Worm (Caenorhabditis elegans) whole organism, late embryonic: ENCODE results near the gene hil-7.

Experiments used
- K02D7.2 ChIP-seq: sonication (generic microtip); optimal IDR thresholded peaks from 2 replicates; lab custom pipeline; 2017; ENCODE audit warnings: mild to moderate bottlenecking, missing genetic modification characterization, missing compliant biosample characterization
- T23F11.4 ChIP-seq: fragments of 200-800 bp; sonication (Bioruptor generic); optimal IDR thresholded peaks from 2 replicates; lab custom pipeline; 2018; ENCODE audit warnings: mild to moderate bottlenecking, missing genetic modification characterization, missing compliant biosample characterization
- Y22D7AL.16 ChIP-seq: sonication (generic microtip); optimal IDR thresholded peaks from 2 replicates; lab custom pipeline; 2016; ENCODE audit warnings: missing genetic modification characterization, missing compliant biosample characterization
- ceh-18 ChIP-seq: sonication (generic microtip); optimal IDR thresholded peaks from 2 replicates; lab custom pipeline; 2016; ENCODE audit warnings: missing genetic modification characterization, missing compliant biosample characterization
- ceh-19 ChIP-seq: fragments of 200-800 bp; sonication (Bioruptor generic); optimal IDR thresholded peaks from 2 replicates; lab custom pipeline; 2018; ENCODE audit warnings: mild to moderate bottlenecking, missing genetic modification characterization, missing compliant biosample characterization
- ceh-2 ChIP-seq: sonication (generic microtip); optimal IDR thresholded peaks from 2 replicates; lab custom pipeline; 2016; ENCODE audit warnings: missing genotype, missing genetic modification characterization, missing compliant biosample characterization
- ceh-22 ChIP-seq: sonication (generic microtip); optimal IDR thresholded peaks from 2 replicates; lab custom pipeline; 2017; ENCODE audit warnings: missing biosample characterization, missing genetic modification characterization
- ceh-24 ChIP-seq: sonication (generic microtip); optimal IDR thresholded peaks from 2 replicates; lab custom pipeline; 2016; ENCODE audit warnings: mild to moderate bottlenecking, missing genetic modification characterization, missing compliant biosample characterization
- ceh-30 ChIP-seq: fragments of 150-350 bp; optimal IDR thresholded peaks from 2 replicates; lab custom pipeline; 2014; ENCODE audit warnings: missing biosample characterization, missing genetic modification characterization
- ceh-31 ChIP-seq: sonication (generic microtip); optimal IDR thresholded peaks from 2 replicates; lab custom pipeline; 2016; ENCODE audit warnings: missing genetic modification characterization, missing compliant biosample characterization
- ceh-48 ChIP-seq: sonication (generic microtip); optimal IDR thresholded peaks from 2 replicates; lab custom pipeline; 2016; ENCODE audit warnings: missing genetic modification characterization, inconsistent platforms, missing compliant biosample characterization
- ceh-6 ChIP-seq: fragments of 200-800 bp; sonication (Bioruptor generic); optimal IDR thresholded peaks from 2 replicates; lab custom pipeline; 2018; ENCODE audit warnings: mild to moderate bottlenecking, missing genetic modification characterization, missing compliant biosample characterization
- che-1 ChIP-seq: sonication (generic microtip); optimal IDR thresholded peaks from 2 replicates; lab custom pipeline; 2016; ENCODE audit warnings: mild to moderate bottlenecking, missing genetic modification characterization, missing compliant biosample characterization
- dmd-4 ChIP-seq: sonication (generic microtip); optimal IDR thresholded peaks from 2 replicates; lab custom pipeline; 2016; ENCODE audit warnings: borderline replicate concordance, missing genetic modification characterization, missing compliant biosample characterization
- dve-1 ChIP-seq: sonication (generic microtip); optimal IDR thresholded peaks from 2 replicates; lab custom pipeline; 2017; ENCODE audit warnings: antibody characterized with exemption, mild to moderate bottlenecking, missing genetic modification characterization, missing compliant biosample characterization
- ets-4 ChIP-seq: sonication (generic microtip); optimal IDR thresholded peaks from 2 replicates; lab custom pipeline; 2016; ENCODE audit warnings: missing genetic modification characterization, missing compliant biosample characterization
- fax-1 ChIP-seq: sonication (generic microtip); optimal IDR thresholded peaks from 2 replicates; lab custom pipeline; 2016; ENCODE audit warnings: missing genotype, missing genetic modification characterization, missing compliant biosample characterization
- hlh-15 ChIP-seq: sonication (generic microtip); optimal IDR thresholded peaks from 2 replicates; lab custom pipeline; 2016; ENCODE audit warnings: missing genetic modification characterization, missing compliant biosample characterization
- hlh-30 ChIP-seq: sonication (generic microtip); optimal IDR thresholded peaks from 2 replicates; lab custom pipeline; 2017; ENCODE audit warnings: antibody characterized with exemption, missing genetic modification characterization, missing compliant biosample characterization; ENCODE audit not compliant: insufficient read depth
- hlh-6 ChIP-seq: sonication (generic microtip); optimal IDR thresholded peaks from 2 replicates; lab custom pipeline; 2016; ENCODE audit warnings: missing genotype, missing genetic modification characterization, missing compliant biosample characterization
- lin-11 ChIP-seq: fragments of 200-800 bp; sonication (Bioruptor generic); optimal IDR thresholded peaks from 2 replicates; lab custom pipeline; 2018; ENCODE audit warnings: mild to moderate bottlenecking, missing genetic modification characterization, missing compliant biosample characterization
- nhr-11 ChIP-seq: fragments of 150-350 bp; optimal IDR thresholded peaks from 2 replicates; lab custom pipeline; 2014; ENCODE audit warnings: missing biosample characterization, missing genetic modification characterization
- nhr-232 ChIP-seq: sonication (generic microtip); optimal IDR thresholded peaks from 2 replicates; lab custom pipeline; 2016; ENCODE audit warnings: missing genetic modification characterization, missing compliant biosample characterization
- npax-4 ChIP-seq: sonication (generic microtip); optimal IDR thresholded peaks from 2 replicates; lab custom pipeline; 2016; ENCODE audit warnings: missing genetic modification characterization, missing compliant biosample characterization
- odd-2 ChIP-seq: sonication (generic microtip); optimal IDR thresholded peaks from 2 replicates; lab custom pipeline; 2017; ENCODE audit warnings: antibody characterized with exemption, mild to moderate bottlenecking, missing genetic modification characterization, missing compliant biosample characterization
- pat-9 ChIP-seq: fragments of 200-800 bp; sonication (Bioruptor generic); optimal IDR thresholded peaks from 2 replicates; lab custom pipeline; 2018; ENCODE audit warnings: mild to moderate bottlenecking, missing genetic modification characterization, moderate library complexity, missing compliant biosample characterization
- pha-4 ChIP-seq: fragments of 150-350 bp; optimal IDR thresholded peaks from 2 replicates; lab custom pipeline; 2018; ENCODE audit warnings: missing biosample characterization, missing genetic modification reagents, missing genetic modification characterization
- ref-2 ChIP-seq: sonication (generic microtip); optimal IDR thresholded peaks from 2 replicates; lab custom pipeline; 2016; ENCODE audit warnings: missing genetic modification characterization, missing compliant biosample characterization
- rnt-1 ChIP-seq: sonication (generic microtip); optimal IDR thresholded peaks from 2 replicates; lab custom pipeline; 2016; ENCODE audit warnings: missing genetic modification characterization, missing compliant biosample characterization
- syd-9 ChIP-seq: sonication (generic microtip); optimal IDR thresholded peaks from 2 replicates; lab custom pipeline; 2016; ENCODE audit warnings: mild to moderate bottlenecking, missing genetic modification characterization, moderate library complexity, missing compliant biosample characterization
- tbx-2 ChIP-seq: sonication (generic microtip); optimal IDR thresholded peaks from 2 replicates; lab custom pipeline; 2016; ENCODE audit warnings: missing genetic modification characterization, missing compliant biosample characterization
- unc-3 ChIP-seq, 2 experiments: fragments of 200-800 bp in 1 of 2; sonication (Bioruptor generic) in 1 of 2; sonication (generic microtip) in 1 of 2; conservative IDR thresholded peaks in 1 of 2; optimal IDR thresholded peaks in 1 of 2; 2 replicates each; pipeline versions ENCODE4 v1.3.6 to Lab custom; 2016 to 2022; ENCODE audit warnings: missing compliant biosample characterization in 2 of 2, missing genetic modification characterization in 2 of 2, missing genetic modification reagents in 1 of 2
- unc-42 ChIP-seq: sonication (generic microtip); optimal IDR thresholded peaks from 2 replicates; lab custom pipeline; 2016; ENCODE audit warnings: missing genotype, missing genetic modification characterization, missing compliant biosample characterization
- unc-55 ChIP-seq: sonication (generic microtip); optimal IDR thresholded peaks from 2 replicates; lab custom pipeline; 2017; ENCODE audit warnings: missing biosample characterization, missing genetic modification reagents, missing genetic modification characterization

The hil-7 gene

ce11 chrIV:6601213-6601724, 44.8 kb upstream of the hil-7 start, which contains the start of gene sup-36:
Gene sup-36, plus strand, starts transcription at chrIV:6601674.
- TF ChIP-seq ceh-48 (tag; lab: Kevin White, UChicago) (peak; percentile 40), ceh-30 (tag; lab: Kevin White, UChicago) (no peak), hlh-30 (tag; lab: Kevin White, UChicago) (peak; percentile 5)
- TF ChIP-seq, all 69 proteins: peak for 2

ce11 chrIV:6602376-6602775, 43.7 kb upstream of the hil-7 start, which contains the start of gene F15B10.3:
Gene F15B10.3, plus strand, starts transcription at chrIV:6602676.
- TF ChIP-seq ceh-31 (no peak), pat-9 (no peak), unc-3 (GFP tag; conservative IDR thresholded peaks at IDR 0.05; lab: Robert Waterston, UW) (no peak), unc-3 (tag; optimal IDR thresholded peaks at IDR 0.05; lab: Kevin White, UChicago) (no peak), hlh-15 (tag; lab: Kevin White, UChicago) (no peak), tbx-2 (tag; lab: Kevin White, UChicago) (no peak), ceh-6 (GFP tag; lab: Kevin White, UChicago) (no peak), npax-4 (tag; lab: Kevin White, UChicago) (no peak), unc-55 (GFP tag; lab: Kevin White, UChicago) (no peak), ref-2 (no peak), ceh-48 (tag; lab: Kevin White, UChicago) (no peak), odd-2 (tag; lab: Kevin White, UChicago) (no peak), dmd-4 (tag; lab: Kevin White, UChicago) (no peak), fax-1 (tag; lab: Kevin White, UChicago) (no peak), ceh-2 (no peak), rnt-1 (tag; lab: Kevin White, UChicago) (no peak), T23F11.4 (no peak), lin-11 (tag; lab: Kevin White, UChicago) (no peak), unc-42 (tag; lab: Kevin White, UChicago) (no peak)

ce11 chrIV:6603549-6603948, 42.6 kb upstream of the hil-7 start:
- no peak for TF ChIP-seq rnt-1 (tag; lab: Kevin White, UChicago)
- no peak for TF ChIP-seq pha-4
- TF ChIP-seq unc-55 (GFP tag; lab: Kevin White, UChicago) = no peak
- no peak for TF ChIP-seq K02D7.2
- no peak for TF ChIP-seq ceh-19 (GFP tag; lab: Kevin White, UChicago)
- TF ChIP-seq ets-4 = no peak
- TF ChIP-seq ceh-18 (tag; lab: Kevin White, UChicago) = no peak
- TF ChIP-seq ceh-22 = no peak
- no peak for TF ChIP-seq ceh-2
- TF ChIP-seq Y22D7AL.16 (tag; lab: Kevin White, UChicago) = no peak
- no peak for TF ChIP-seq ceh-31
- TF ChIP-seq syd-9 (tag; lab: Kevin White, UChicago) = no peak
- no peak for TF ChIP-seq nhr-232 (tag; lab: Kevin White, UChicago)
- TF ChIP-seq nhr-11 = no peak
- TF ChIP-seq ref-2 = no peak
- no peak for TF ChIP-seq ceh-30 (tag; lab: Kevin White, UChicago)
- no peak for TF ChIP-seq npax-4 (tag; lab: Kevin White, UChicago)
- no peak for TF ChIP-seq odd-2 (tag; lab: Kevin White, UChicago)
- TF ChIP-seq che-1 (tag; lab: Kevin White, UChicago) = no peak

ce11 chrIV:6605863-6606262, 40.2 kb upstream of the hil-7 start, which contains the start of gene nstp-2:
Gene nstp-2, minus strand, starts transcription at chrIV:6606188.
- TF ChIP-seq ceh-22 (no peak), ref-2 (no peak), syd-9 (tag; lab: Kevin White, UChicago) (no peak), dve-1 (tag; lab: Kevin White, UChicago) (no peak), ceh-6 (GFP tag; lab: Kevin White, UChicago) (no peak), ceh-24 (tag; lab: Kevin White, UChicago) (no peak), T23F11.4 (no peak), ceh-48 (tag; lab: Kevin White, UChicago) (no peak), hlh-6 (tag; lab: Kevin White, UChicago) (no peak)
